Fruit fly (Drosophila melanogaster) whole organism, prepupa: ENCODE measurements around the gene CG2865.

ENCODE experiments used
- Blimp-1 ChIP-seq: fragments of 200-800 bp; sonication (Bioruptor generic); optimal IDR thresholded peaks from 3 replicates; lab custom pipeline; 2017; ENCODE audit warnings: missing biosample characterization, missing genetic modification characterization, mild to moderate bottlenecking, moderate library complexity, missing genetic modification reagents
- CG11294 ChIP-seq: fragments of 200-800 bp; sonication (Bioruptor generic); IDR thresholded peaks from 2 replicates; pipeline ENCODE4 v1.3.6; 2022; ENCODE audit warnings: missing biosample characterization, missing genetic modification characterization
- CG11902 ChIP-seq: fragments of 200-800 bp; sonication (Bioruptor generic); optimal IDR thresholded peaks from 3 replicates; lab custom pipeline; 2016; ENCODE audit warnings: missing biosample characterization, missing genetic modification characterization
- CG15336 ChIP-seq: fragments of 200-800 bp; sonication (Bioruptor generic); IDR thresholded peaks from 2 replicates; pipeline ENCODE4 v1.3.6; 2022; ENCODE audit warnings: missing biosample characterization, missing genetic modification characterization
- CG1621 ChIP-seq: fragments of 200-800 bp; sonication (Bioruptor generic); optimal IDR thresholded peaks from 3 replicates; lab custom pipeline; 2018; ENCODE audit warnings: missing biosample characterization, mild to moderate bottlenecking, missing genetic modification characterization
- CG16779 ChIP-seq: fragments of 200-800 bp; sonication (Bioruptor generic); optimal IDR thresholded peaks from 3 replicates; lab custom pipeline; 2017; ENCODE audit warnings: missing biosample characterization, mild to moderate bottlenecking, missing genetic modification characterization
- CG32006 ChIP-seq: fragments of 200-800 bp; sonication (Bioruptor generic); optimal IDR thresholded peaks from 3 replicates; lab custom pipeline; 2017; ENCODE audit warnings: missing biosample characterization, mild to moderate bottlenecking, missing genetic modification characterization
- CG34406 ChIP-seq: fragments of 200-800 bp; sonication (Bioruptor generic); optimal IDR thresholded peaks from 3 replicates; lab custom pipeline; 2016; ENCODE audit warnings: missing biosample characterization, missing genetic modification characterization
- CG3919 ChIP-seq: fragments of 200-800 bp; sonication (Bioruptor generic); optimal IDR thresholded peaks from 3 replicates; lab custom pipeline; 2016; ENCODE audit warnings: missing biosample characterization, missing genetic modification characterization
- CG4318 ChIP-seq: fragments of 200-800 bp; sonication (Bioruptor generic); optimal IDR thresholded peaks from 3 replicates; lab custom pipeline; 2017; ENCODE audit warnings: missing biosample characterization, mild to moderate bottlenecking, missing genetic modification characterization
- CG6163 ChIP-seq: fragments of 200-800 bp; sonication (Bioruptor generic); IDR thresholded peaks from 3 replicates; pipeline ENCODE4 v1.3.6; 2022; ENCODE audit warnings: missing biosample characterization, missing genetic modification characterization
- CG6276 ChIP-seq: fragments of 200-800 bp; sonication (Bioruptor generic); optimal IDR thresholded peaks from 2 replicates; lab custom pipeline; 2017; ENCODE audit warnings: missing biosample characterization, mild to moderate bottlenecking, missing genetic modification characterization
- CG6808 ChIP-seq: fragments of 200-800 bp; sonication (Bioruptor generic); optimal IDR thresholded peaks from 3 replicates; lab custom pipeline; 2017; ENCODE audit warnings: missing biosample characterization, missing genetic modification characterization, mild to moderate bottlenecking, moderate library complexity, missing genetic modification reagents
- CG6854 ChIP-seq: fragments of 200-800 bp; sonication (Bioruptor generic); optimal IDR thresholded peaks from 2 replicates; lab custom pipeline; 2017; ENCODE audit warnings: missing biosample characterization, mild to moderate bottlenecking, missing genetic modification characterization
- CG8119 ChIP-seq: fragments of 200-800 bp; sonication (Bioruptor generic); IDR thresholded peaks from 3 replicates; pipeline ENCODE4 v1.3.6; 2022; ENCODE audit warnings: missing biosample characterization, missing genetic modification characterization
- CG8319 ChIP-seq: fragments of 200-800 bp; sonication (Bioruptor generic); optimal IDR thresholded peaks from 3 replicates; lab custom pipeline; 2016; ENCODE audit warnings: missing biosample characterization, missing genetic modification characterization
- CG8632 ChIP-seq: fragments of 200-800 bp; sonication (Bioruptor generic); optimal IDR thresholded peaks from 3 replicates; lab custom pipeline; 2016; ENCODE audit warnings: missing biosample characterization, missing genetic modification characterization
- CG9139 ChIP-seq: fragments of 200-800 bp; sonication (Bioruptor generic); optimal IDR thresholded peaks from 3 replicates; lab custom pipeline; 2017; ENCODE audit warnings: missing biosample characterization, mild to moderate bottlenecking, missing genetic modification characterization
- Eip78C ChIP-seq: fragments of 200-800 bp; sonication (Bioruptor generic); peaks from one replicate; lab custom pipeline; 2016; ENCODE audit warnings: missing biosample characterization, missing genetic modification characterization
- Eip93F ChIP-seq: fragments of 200-800 bp; sonication (Bioruptor generic); optimal IDR thresholded peaks from 2 replicates; lab custom pipeline; 2016; ENCODE audit warnings: missing biosample characterization, mild to moderate bottlenecking, missing genetic modification characterization
- Ets96B ChIP-seq: fragments of 200-800 bp; optimal IDR thresholded peaks from 2 replicates; lab custom pipeline; 2019; ENCODE audit warnings: missing biosample characterization, mild to moderate bottlenecking, missing genetic modification characterization, moderate library complexity
- Gug ChIP-seq: fragments of 200-800 bp; sonication (Bioruptor generic); IDR thresholded peaks from 2 replicates; pipeline ENCODE4 v1.3.6; 2022; ENCODE audit warnings: missing biosample characterization, missing genetic modification characterization
- Hr39 ChIP-seq: fragments of 200-800 bp; sonication (Bioruptor generic); optimal IDR thresholded peaks from 2 replicates; lab custom pipeline; 2016; ENCODE audit warnings: missing biosample characterization, missing genetic modification characterization
- Hr4 ChIP-seq: fragments of 200-800 bp; sonication (Bioruptor generic); optimal IDR thresholded peaks from 3 replicates; lab custom pipeline; 2016; ENCODE audit warnings: missing biosample characterization, missing genetic modification characterization
- Lpt ChIP-seq: fragments of 200-800 bp; sonication (Bioruptor generic); optimal IDR thresholded peaks from 3 replicates; lab custom pipeline; 2016; ENCODE audit warnings: missing biosample characterization, missing genetic modification characterization
- OdsH ChIP-seq: fragments of 200-800 bp; sonication (Bioruptor generic); optimal IDR thresholded peaks from 3 replicates; lab custom pipeline; 2016; ENCODE audit warnings: missing biosample characterization, missing genetic modification characterization
- Smox ChIP-seq: fragments of 200-800 bp; sonication (Bioruptor generic); optimal IDR thresholded peaks from 3 replicates; lab custom pipeline; 2016; ENCODE audit warnings: missing biosample characterization, missing genetic modification characterization
- Sox15 ChIP-seq: fragments of 200-800 bp; sonication (Bioruptor generic); optimal IDR thresholded peaks from 3 replicates; lab custom pipeline; 2016; ENCODE audit warnings: missing biosample characterization, missing genetic modification characterization
- cyc ChIP-seq: fragments of 200-800 bp; sonication (Bioruptor generic); optimal IDR thresholded peaks from 3 replicates; lab custom pipeline; 2016; ENCODE audit warnings: missing biosample characterization, missing genetic modification characterization
- dsx ChIP-seq: fragments of 200-800 bp; optimal IDR thresholded peaks from 3 replicates; lab custom pipeline; 2019; ENCODE audit warnings: missing biosample characterization, mild to moderate bottlenecking, missing genetic modification characterization, moderate library complexity; ENCODE audit not compliant: poor library complexity, severe bottlenecking
- eg ChIP-seq: fragments of 200-800 bp; sonication (Bioruptor generic); IDR thresholded peaks from 3 replicates; pipeline ENCODE4 v1.3.6; 2022; ENCODE audit warnings: missing biosample characterization, missing genetic modification characterization
- esn ChIP-seq: fragments of 200-800 bp; sonication (Bioruptor generic); optimal IDR thresholded peaks from 2 replicates; lab custom pipeline; 2016; ENCODE audit warnings: missing biosample characterization, mild to moderate bottlenecking, missing genetic modification characterization, moderate library complexity
- fd59A ChIP-seq: fragments of 200-800 bp; sonication (Bioruptor generic); optimal IDR thresholded peaks from 2 replicates; lab custom pipeline; 2017; ENCODE audit warnings: missing biosample characterization, mild to moderate bottlenecking, missing genetic modification characterization, missing genetic modification reagents
- fd85E ChIP-seq: fragments of 200-800 bp; sonication (Bioruptor generic); optimal IDR thresholded peaks from 3 replicates; lab custom pipeline; 2016; ENCODE audit warnings: missing biosample characterization, missing genetic modification characterization
- fkh ChIP-seq: fragments of 200-800 bp; sonication (Bioruptor generic); optimal IDR thresholded peaks from 3 replicates; lab custom pipeline; 2017; ENCODE audit warnings: missing biosample characterization, mild to moderate bottlenecking, missing genetic modification characterization, moderate library complexity
- lz ChIP-seq: fragments of 200-800 bp; sonication (Bioruptor generic); optimal IDR thresholded peaks from 3 replicates; lab custom pipeline; 2016; ENCODE audit warnings: missing biosample characterization, missing genetic modification characterization
- salr ChIP-seq, 2 experiments: fragments of 200-800 bp; sonication (Bioruptor generic); optimal IDR thresholded peaks; 3 replicates each; lab custom pipeline; 2016 to 2018; ENCODE audit warnings: missing biosample characterization in 2 of 2, missing genetic modification characterization in 2 of 2, mild to moderate bottlenecking in 1 of 2
- spab ChIP-seq: fragments of 200-800 bp; sonication (Bioruptor generic); optimal IDR thresholded peaks from 2 replicates; lab custom pipeline; 2017; ENCODE audit warnings: missing biosample characterization, mild to moderate bottlenecking, missing genetic modification characterization, missing genetic modification reagents
- ss ChIP-seq, 2 experiments: fragments of 200-800 bp; sonication (Bioruptor generic); optimal IDR thresholded peaks; 2 replicates in 1 of 2; 3 replicates in 1 of 2; lab custom pipeline; 2017 to 2018; ENCODE audit warnings: mild to moderate bottlenecking in 2 of 2, missing biosample characterization in 2 of 2, missing genetic modification characterization in 2 of 2, moderate library complexity in 1 of 2
- svp ChIP-seq: fragments of 200-800 bp; sonication (Bioruptor generic); peaks from one replicate; lab custom pipeline; 2016; ENCODE audit warnings: missing biosample characterization, missing genetic modification characterization
- vri ChIP-seq: fragments of 200-800 bp; sonication (Bioruptor generic); optimal IDR thresholded peaks from 3 replicates; lab custom pipeline; 2016; ENCODE audit warnings: missing biosample characterization, mild to moderate bottlenecking, missing genetic modification characterization

Gene CG2865

dm6 chrX:2303771-2304513 is 10.7 kb upstream of the CG2865 start (continued):
- peak; percentile 76 for TF ChIP-seq CG1621 (tag; lab: Kevin White, UChicago)
- TF ChIP-seq Hr4 (GFP tag; lab: Kevin White, UChicago) = peak; percentile 86
- TF ChIP-seq vri (GFP tag; lab: Kevin White, UChicago) = peak; percentile 88
- peak; percentile 81 for TF ChIP-seq CG8632 (GFP tag; lab: Kevin White, UChicago)
- peak; percentile 43; the same call in 1 of the 2 replicates for TF ChIP-seq CG11294 (GFP tag; lab: Robert Waterston, UW)
- TF ChIP-seq CG3919 = peak; percentile 81
- peak; percentile 92 for TF ChIP-seq esn (GFP tag; lab: Kevin White, UChicago)
- peak; percentile 81 for TF ChIP-seq cyc (GFP tag; lab: Kevin White, UChicago)
- TF ChIP-seq CG6854 (GFP tag; lab: Kevin White, UChicago) = peak; percentile 68
- TF ChIP-seq Smox (GFP tag; lab: Kevin White, UChicago) = peak; percentile 79
- peak; percentile 94 for TF ChIP-seq svp
- peak; percentile 75 for TF ChIP-seq Sox15 (GFP tag; lab: Kevin White, UChicago)
- peak; percentile 90 for TF ChIP-seq CG8119 (GFP tag; lab: Robert Waterston, UW)
- TF ChIP-seq CG6808 = peak; percentile 82
- peak; percentile 79 for TF ChIP-seq CG9139
- TF ChIP-seq salr (GFP tag; optimal IDR thresholded peaks at IDR 0.05; lab: Kevin White, UChicago) = peak; percentile 48 to 70
- TF ChIP-seq eg (GFP tag; lab: Robert Waterston, UW) = peak; percentile 66
- TF ChIP-seq CG6276 = peak; percentile 84
- TF ChIP-seq OdsH (GFP tag; lab: Kevin White, UChicago) = peak; percentile 79
- TF ChIP-seq lz = peak; percentile 90
- TF ChIP-seq spab = peak; percentile 63
- TF ChIP-seq ss (GFP tag; optimal IDR thresholded peaks at IDR 0.05; lab: Kevin White, UChicago) = peak; percentile 80 to 83

dm6 chrX:2302875-2303274 is 9.7 kb upstream of the CG2865 start:
- TF ChIP-seq vri (GFP tag; lab: Kevin White, UChicago) (peak; percentile 81), CG16779 (tag; lab: Kevin White, UChicago) (no peak), CG34406 (GFP tag; lab: Kevin White, UChicago) (no peak)

dm6 chrX:2301613-2302522 is 8.7 kb upstream of the CG2865 start:
- TF ChIP-seq dsx (GFP tag; lab: Kevin White, UChicago) (peak; percentile 41), fd59A (GFP tag; lab: Kevin White, UChicago) (peak; percentile 62), Hr39 (GFP tag; lab: Kevin White, UChicago) (peak; percentile 73), fd85E (GFP tag; lab: Kevin White, UChicago) (no peak), Ets96B (tag; lab: Kevin White, UChicago) (peak; percentile 65), CG8319 (GFP tag; lab: Kevin White, UChicago) (peak; percentile 49), CG15336 (GFP tag; lab: Robert Waterston, UW) (peak; percentile 83), ss (GFP tag; optimal IDR thresholded peaks at IDR 0.05; lab: Kevin White, UChicago) (peak in 1 of 2 experiments; percentile 15), CG32006 (GFP tag; lab: Kevin White, UChicago) (peak; percentile 76), CG8119 (GFP tag; lab: Robert Waterston, UW) (peak; percentile 80), CG4318 (peak; percentile 65), Hr4 (GFP tag; lab: Kevin White, UChicago) (peak; percentile 72), CG34406 (GFP tag; lab: Kevin White, UChicago) (peak; percentile 66), Blimp-1 (no peak), CG6808 (peak; percentile 68), Eip78C (GFP tag; lab: Kevin White, UChicago) (peak; percentile 91), CG8632 (GFP tag; lab: Kevin White, UChicago) (peak; percentile 66), Smox (GFP tag; lab: Kevin White, UChicago) (peak; percentile 73), CG11902 (peak; percentile 64), CG3919 (peak; percentile 72), Gug (GFP tag; lab: Robert Waterston, UW) (peak; percentile 66; the same call in 1 of the 2 replicates), Lpt (GFP tag; lab: Kevin White, UChicago) (peak; percentile 62), OdsH (GFP tag; lab: Kevin White, UChicago) (peak; percentile 62), CG6163 (GFP tag; lab: Robert Waterston, UW) (peak; percentile 80), fkh (GFP tag; lab: Kevin White, UChicago) (peak; percentile 33), lz (peak; percentile 80), cyc (GFP tag; lab: Kevin White, UChicago) (peak; percentile 64), CG9139 (no peak), CG16779 (tag; lab: Kevin White, UChicago) (peak; percentile 2), Eip93F (GFP tag; lab: Kevin White, UChicago) (no peak), eg (GFP tag; lab: Robert Waterston, UW) (peak; percentile 76)
